Worm (Caenorhabditis elegans) whole organism, L4 larva: ENCODE data around the gene Y62E10A.23.
A peak's percentile ranks its signal among the peaks of the same experiment; 100 is the strongest.

Source experiments
- R02D3.7 ChIP-seq: fragments of 150-350 bp; sonication (generic microtip); optimal IDR thresholded peaks from 3 replicates; lab custom pipeline; 2014; ENCODE audit warnings: missing biosample characterization, missing genetic modification characterization
- T20F7.1 ChIP-seq: fragments of 200-800 bp; sonication (Bioruptor generic); optimal IDR thresholded peaks from 2 replicates; lab custom pipeline; 2018; ENCODE audit warnings: mild to moderate bottlenecking, missing genetic modification characterization, missing compliant biosample characterization
- Y5F2A.4 ChIP-seq: fragments of 200-800 bp; sonication (Bioruptor generic); optimal IDR thresholded peaks from 2 replicates; lab custom pipeline; 2018; ENCODE audit warnings: mild to moderate bottlenecking, missing genetic modification characterization, missing compliant biosample characterization
- Y75B8A.6 ChIP-seq: fragments of 200-800 bp; sonication (Bioruptor generic); IDR thresholded peaks from 2 replicates; pipeline ENCODE4 v1.3.6; 2022; ENCODE audit warnings: missing genetic modification reagents, missing genetic modification characterization, missing compliant biosample characterization
- ceh-28 ChIP-seq: fragments of 150-350 bp; optimal IDR thresholded peaks from 2 replicates; lab custom pipeline; 2014; ENCODE audit warnings: missing biosample characterization, missing genetic modification reagents, missing genetic modification characterization
- cey-2 ChIP-seq: sonication (generic microtip); optimal IDR thresholded peaks from 3 replicates; lab custom pipeline; 2017; ENCODE audit warnings: missing genetic modification characterization, mild to moderate bottlenecking, missing compliant biosample characterization, antibody characterized with exemption, borderline replicate concordance; ENCODE audit not compliant: insufficient read depth
- ctbp-1 ChIP-seq: fragments of 200-800 bp; sonication (Bioruptor generic); IDR thresholded peaks from 2 replicates; pipeline ENCODE4 v1.3.6; 2022; ENCODE audit warnings: missing genetic modification reagents, missing genetic modification characterization, missing compliant biosample characterization
- daf-16 ChIP-seq, 3 experiments: sonication (generic microtip); optimal IDR thresholded peaks; 2 replicates each; lab custom pipeline; 2016 to 2017; ENCODE audit warnings: missing genetic modification characterization in 3 of 3, missing genetic modification reagents in 3 of 3, mild to moderate bottlenecking in 2 of 3, missing compliant biosample characterization in 2 of 3, missing biosample characterization in 1 of 3, moderate library complexity in 1 of 3
- dmd-8 ChIP-seq: fragments of 200-800 bp; sonication (Bioruptor generic); IDR thresholded peaks from 2 replicates; pipeline ENCODE4 v1.3.6; 2022; ENCODE audit warnings: missing genetic modification characterization, missing compliant biosample characterization
- dmd-9 ChIP-seq: fragments of 200-800 bp; sonication (Bioruptor generic); IDR thresholded peaks from 2 replicates; pipeline ENCODE4 v1.3.6; 2022; ENCODE audit warnings: missing genetic modification reagents, missing genetic modification characterization, missing compliant biosample characterization
- dpl-1 ChIP-seq: fragments of 150-350 bp; optimal IDR thresholded peaks from 2 replicates; lab custom pipeline; 2014; ENCODE audit warnings: missing biosample characterization, missing genetic modification reagents, missing genetic modification characterization
- dve-1 ChIP-seq: sonication (generic microtip); optimal IDR thresholded peaks from 2 replicates; lab custom pipeline; 2017; ENCODE audit warnings: antibody characterized with exemption, mild to moderate bottlenecking, missing genetic modification characterization, missing compliant biosample characterization; ENCODE audit not compliant: insufficient read depth
- egl-27 ChIP-seq: sonication (generic microtip); optimal IDR thresholded peaks from 3 replicates; lab custom pipeline; 2017; ENCODE audit warnings: missing biosample characterization, missing genetic modification reagents, missing genetic modification characterization
- egl-43 ChIP-seq: fragments of 200-800 bp; sonication (Bioruptor generic); IDR thresholded peaks from 2 replicates; pipeline ENCODE4 v1.3.6; 2022; ENCODE audit warnings: missing genetic modification reagents, missing genetic modification characterization, missing compliant biosample characterization
- fkh-10 ChIP-seq: fragments of 150-350 bp; optimal IDR thresholded peaks from 2 replicates; lab custom pipeline; 2014; ENCODE audit warnings: missing biosample characterization, missing genetic modification reagents, missing genetic modification characterization
- fos-1 ChIP-seq: fragments of 150-350 bp; optimal IDR thresholded peaks from 2 replicates; lab custom pipeline; 2014; ENCODE audit warnings: missing biosample characterization, missing genetic modification characterization
- gei-8 ChIP-seq: fragments of 200-800 bp; sonication (Bioruptor generic); optimal IDR thresholded peaks from 2 replicates; lab custom pipeline; 2018; ENCODE audit warnings: mild to moderate bottlenecking, missing genetic modification characterization, missing compliant biosample characterization
- hlh-30 ChIP-seq: sonication (generic microtip); optimal IDR thresholded peaks from 2 replicates; lab custom pipeline; 2017; ENCODE audit warnings: antibody characterized with exemption, mild to moderate bottlenecking, missing genetic modification characterization, missing compliant biosample characterization; ENCODE audit not compliant: insufficient read depth
- lin-13 ChIP-seq: fragments of 150-350 bp; optimal IDR thresholded peaks from 2 replicates; lab custom pipeline; 2014; ENCODE audit warnings: missing biosample characterization, missing genetic modification reagents, missing genetic modification characterization
- lir-3 ChIP-seq: sonication (generic microtip); optimal IDR thresholded peaks from 2 replicates; lab custom pipeline; 2016; ENCODE audit warnings: mild to moderate bottlenecking, missing genetic modification characterization, missing compliant biosample characterization
- lsy-2 ChIP-seq, 2 experiments: fragments of 150-350 bp in 1 of 2; sonication (generic microtip) in 1 of 2; optimal IDR thresholded peaks; 2 replicates each; lab custom pipeline; 2014 to 2017; ENCODE audit warnings: missing biosample characterization in 2 of 2, missing genetic modification characterization in 2 of 2
- mdl-1 ChIP-seq, 2 experiments: fragments of 150-350 bp in 1 of 2; sonication (generic microtip) in 1 of 2; optimal IDR thresholded peaks; 2 replicates each; lab custom pipeline; 2014 to 2017; ENCODE audit warnings: missing biosample characterization in 2 of 2, missing genetic modification characterization in 2 of 2
- mep-1 ChIP-seq: fragments of 150-350 bp; sonication (generic microtip); optimal IDR thresholded peaks from 3 replicates; lab custom pipeline; 2014; ENCODE audit warnings: missing biosample characterization, missing genetic modification characterization
- mes-2 ChIP-seq: sonication (generic microtip); optimal IDR thresholded peaks from 2 replicates; lab custom pipeline; 2016; ENCODE audit warnings: missing genotype, mild to moderate bottlenecking, missing genetic modification characterization, missing compliant biosample characterization; ENCODE audit not compliant: poor library complexity, severe bottlenecking
- mxl-2 ChIP-seq: fragments of 200-800 bp; sonication (Bioruptor generic); conservative IDR thresholded peaks from 2 replicates; pipeline ENCODE4 v1.3.6; 2022; ENCODE audit warnings: missing genetic modification reagents, missing genetic modification characterization, missing compliant biosample characterization
- nhr-10 ChIP-seq: fragments of 150-350 bp; optimal IDR thresholded peaks from 2 replicates; lab custom pipeline; 2014; ENCODE audit warnings: missing biosample characterization, missing genetic modification characterization
- nhr-11 ChIP-seq: fragments of 150-350 bp; optimal IDR thresholded peaks from 2 replicates; lab custom pipeline; 2014; ENCODE audit warnings: missing biosample characterization, missing genetic modification characterization
- nhr-111 ChIP-seq: fragments of 200-800 bp; sonication (Bioruptor generic); optimal IDR thresholded peaks from 2 replicates; lab custom pipeline; 2018; ENCODE audit warnings: mild to moderate bottlenecking, missing genetic modification characterization, missing compliant biosample characterization
- nhr-25 ChIP-seq: sonication (generic microtip); optimal IDR thresholded peaks from 2 replicates; lab custom pipeline; 2017; ENCODE audit warnings: missing genetic modification characterization, mild to moderate bottlenecking, missing compliant biosample characterization, antibody characterized with exemption, moderate library complexity, borderline replicate concordance; ENCODE audit not compliant: insufficient read depth
- nhr-28 ChIP-seq: fragments of 150-350 bp; optimal IDR thresholded peaks from 2 replicates; lab custom pipeline; 2014; ENCODE audit warnings: missing biosample characterization, missing genetic modification characterization
- nhr-48 ChIP-seq: sonication (generic microtip); optimal IDR thresholded peaks from 2 replicates; lab custom pipeline; 2016; ENCODE audit warnings: mild to moderate bottlenecking, missing genetic modification characterization, missing compliant biosample characterization
- nhr-77 ChIP-seq: fragments of 150-350 bp; optimal IDR thresholded peaks from 2 replicates; lab custom pipeline; 2014; ENCODE audit warnings: missing biosample characterization, missing genetic modification characterization
- skn-1 ChIP-seq: fragments of 150-350 bp; optimal IDR thresholded peaks from 2 replicates; lab custom pipeline; 2014; ENCODE audit warnings: missing biosample characterization, missing genetic modification characterization
- snpc-1.2 ChIP-seq: fragments of 200-800 bp; sonication (Bioruptor generic); IDR thresholded peaks from 2 replicates; pipeline ENCODE4 v1.3.6; 2022; ENCODE audit warnings: missing genetic modification reagents, missing genetic modification characterization, missing compliant biosample characterization
- snpc-4 ChIP-seq: fragments of 150-350 bp; optimal IDR thresholded peaks from 2 replicates; lab custom pipeline; 2014; ENCODE audit warnings: missing biosample characterization, missing genetic modification characterization
- spr-1 ChIP-seq: sonication (generic microtip); optimal IDR thresholded peaks from 2 replicates; lab custom pipeline; 2016; ENCODE audit warnings: mild to moderate bottlenecking, missing genetic modification characterization, missing compliant biosample characterization
- spr-3 ChIP-seq: fragments of 200-800 bp; sonication (Bioruptor generic); optimal IDR thresholded peaks from 2 replicates; lab custom pipeline; 2018; ENCODE audit warnings: mild to moderate bottlenecking, missing genetic modification characterization, missing compliant biosample characterization
- unc-130 ChIP-seq: sonication (generic microtip); optimal IDR thresholded peaks from 2 replicates; lab custom pipeline; 2016; ENCODE audit warnings: missing genetic modification reagents, missing genetic modification characterization, missing compliant biosample characterization
- unc-62 ChIP-seq, 3 experiments: fragments of 150-350 bp in 1 of 3; sonication (generic microtip); optimal IDR thresholded peaks in 2 of 3; peaks in 1 of 3; 1 replicate in 1 of 3; 2 replicates in 2 of 3; lab custom pipeline; 2014 to 2017; ENCODE audit warnings: missing biosample characterization in 3 of 3, missing genetic modification characterization in 3 of 3, missing genetic modification reagents in 3 of 3, missing genotype in 1 of 3
- zfp-2 ChIP-seq: sonication (generic microtip); optimal IDR thresholded peaks from 2 replicates; lab custom pipeline; 2016; ENCODE audit warnings: mild to moderate bottlenecking, missing genetic modification characterization, missing compliant biosample characterization
- zip-2 ChIP-seq: fragments of 150-350 bp; optimal IDR thresholded peaks from 2 replicates; lab custom pipeline; 2014; ENCODE audit warnings: missing biosample characterization, missing genetic modification characterization
- ztf-11 ChIP-seq: fragments of 150-350 bp; optimal IDR thresholded peaks from 2 replicates; lab custom pipeline; 2014; ENCODE audit warnings: missing biosample characterization, missing genetic modification characterization

The Y62E10A.23 gene

ce11 chrIV:13400456-13401364, 14.6 kb downstream of the Y62E10A.23 start, which contains the start of the genes memi-2 and cyp-31A5:
TSS of gene memi-2 (minus strand) at chrIV:13400506.
TSS of gene cyp-31A5 (plus strand) at chrIV:13401289.
- TF ChIP-seq spr-1 (tag; lab: Kevin White, UChicago) (no peak), ceh-28 (tag; lab: Kevin White, UChicago) (no peak), nhr-111 (GFP tag; lab: Kevin White, UChicago) (no peak), mdl-1 (tag; optimal IDR thresholded peaks at IDR 0.05; lab: Kevin White, UChicago) (no peak), unc-130 (GFP tag; lab: Kevin White, UChicago) (peak; percentile 19), zfp-2 (tag; lab: Kevin White, UChicago) (no peak), nhr-11 (no peak), spr-3 (GFP tag; lab: Kevin White, UChicago) (no peak), egl-43 (GFP tag; lab: Robert Waterston, UW) (no peak), Y75B8A.6 (GFP tag; lab: Robert Waterston, UW) (no peak), skn-1 (no peak), unc-62 (GFP tag; optimal IDR thresholded peaks at IDR 0.05 in 1 of 2; lab: Kevin White, UChicago) (peak in 1 of 2 experiments; percentile 41), unc-62 (tag; optimal IDR thresholded peaks at IDR 0.05; lab: Kevin White, UChicago) (no peak)
- TF ChIP-seq, all 104 proteins: peak for 2

- TF ChIP-seq cey-2 (tag; lab: Kevin White, UChicago), result no peak
- TF ChIP-seq ctbp-1 (GFP tag; lab: Robert Waterston, UW), result no peak
- peak in 1 of 2 experiments; percentile 69 for TF ChIP-seq unc-62 (GFP tag; optimal IDR thresholded peaks at IDR 0.05 in 1 of 2; lab: Kevin White, UChicago)
- TF ChIP-seq unc-62 (tag; optimal IDR thresholded peaks at IDR 0.05; lab: Kevin White, UChicago), result no peak
- TF ChIP-seq dmd-9 (GFP tag; lab: Robert Waterston, UW), result no peak
These were observed 21.9 kb downstream of the Y62E10A.23 start, which contains the start of gene Y62E10A.19 for ce11 chrIV:13408018-13408417. TSS of gene Y62E10A.19 (minus strand) at chrIV:13408306.

- TF ChIP-seq unc-130 (GFP tag; lab: Kevin White, UChicago), result no peak
- no peak for TF ChIP-seq Y5F2A.4 (GFP tag; lab: Kevin White, UChicago)
- no peak for TF ChIP-seq nhr-28 (tag; lab: Kevin White, UChicago)
- no peak for TF ChIP-seq nhr-48
- TF ChIP-seq hlh-30 (tag; lab: Kevin White, UChicago), result peak; percentile 91
- no peak for TF ChIP-seq fkh-10
- peak; percentile 25 for TF ChIP-seq dve-1 (tag; lab: Kevin White, UChicago)
- no peak for TF ChIP-seq dmd-8 (GFP tag; lab: Robert Waterston, UW)
- TF ChIP-seq lsy-2 (tag; optimal IDR thresholded peaks at IDR 0.05; lab: Kevin White, UChicago), result peak in 1 of 2 experiments; percentile 28
- peak; percentile 4 for TF ChIP-seq mep-1
- no peak for TF ChIP-seq lin-13 (GFP tag; lab: Kevin White, UChicago)
- TF ChIP-seq gei-8 (GFP tag; lab: Kevin White, UChicago), result no peak
- TF ChIP-seq nhr-25 (tag; lab: Kevin White, UChicago), result no peak
- TF ChIP-seq zip-2 (tag; lab: Kevin White, UChicago), result no peak
- no peak for TF ChIP-seq nhr-77 (tag; lab: Kevin White, UChicago)
- no peak for TF ChIP-seq R02D3.7 (tag; lab: Kevin White, UChicago)
- TF ChIP-seq lir-3 (tag; lab: Kevin White, UChicago), result no peak
- no peak for TF ChIP-seq nhr-11
- no peak for TF ChIP-seq nhr-10 (tag; lab: Kevin White, UChicago)
- TF ChIP-seq daf-16 (GFP tag; optimal IDR thresholded peaks at IDR 0.05; lab: Kevin White, UChicago), result no peak
- TF ChIP-seq daf-16 (tag; optimal IDR thresholded peaks at IDR 0.05; lab: Kevin White, UChicago), result peak; percentile 50
- TF ChIP-seq snpc-4 (tag; lab: Kevin White, UChicago), result no peak
- no peak for TF ChIP-seq T20F7.1 (GFP tag; lab: Kevin White, UChicago)
- no peak for TF ChIP-seq nhr-111 (GFP tag; lab: Kevin White, UChicago)
- TF ChIP-seq snpc-1.2 (GFP tag; lab: Robert Waterston, UW), result no peak
- TF ChIP-seq ztf-11 (tag; lab: Kevin White, UChicago), result no peak
- no peak for TF ChIP-seq dpl-1 (GFP tag; lab: Kevin White, UChicago)
- TF ChIP-seq egl-27, result no peak
- peak; percentile 33 for TF ChIP-seq mes-2 (tag; lab: Kevin White, UChicago)
- no peak for TF ChIP-seq fos-1 (tag; lab: Kevin White, UChicago)
- TF ChIP-seq mxl-2 (GFP tag; lab: Robert Waterston, UW), result no peak
These were observed 26.8 kb downstream of the Y62E10A.23 start, which contains the start of gene gcl-1 for ce11 chrIV:13412845-13413383. TSS of gene gcl-1 (minus strand) at chrIV:13412895.
